Worm (Caenorhabditis elegans): ENCODE results near the gene Y110A2AL.6.

DNA sequence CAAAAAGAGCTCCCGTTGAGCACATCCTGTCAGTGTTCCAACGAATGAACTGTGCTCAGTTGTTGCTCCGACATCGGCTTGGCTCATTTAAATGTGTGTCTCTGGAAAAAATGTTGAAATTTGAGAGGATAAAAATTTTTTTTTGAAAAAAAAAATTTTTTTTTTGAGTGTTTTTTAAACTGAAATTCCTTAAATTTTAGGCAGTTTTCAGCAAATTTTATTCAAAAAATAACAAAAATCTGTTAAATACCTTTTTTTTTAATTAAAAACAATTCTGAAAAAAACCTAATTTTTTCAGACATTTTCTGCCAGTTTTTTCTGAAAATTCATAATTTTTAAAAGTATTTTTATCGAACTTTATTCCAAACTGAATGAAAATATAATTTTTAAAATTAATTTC is 43.4 kb upstream of the Y110A2AL.6 start, which contains the start of gene pigw-1:
- TF ChIP-seq elt-3 (tag; optimal IDR thresholded peaks at IDR 0.05): no peak
- TF ChIP-seq ztf-11 (tag; optimal IDR thresholded peaks at IDR 0.05): no peak

Measured in whole organism, mixed stage, embryonic.